Worm (Caenorhabditis elegans): ENCODE results near the gene nlp-34.

DNA sequence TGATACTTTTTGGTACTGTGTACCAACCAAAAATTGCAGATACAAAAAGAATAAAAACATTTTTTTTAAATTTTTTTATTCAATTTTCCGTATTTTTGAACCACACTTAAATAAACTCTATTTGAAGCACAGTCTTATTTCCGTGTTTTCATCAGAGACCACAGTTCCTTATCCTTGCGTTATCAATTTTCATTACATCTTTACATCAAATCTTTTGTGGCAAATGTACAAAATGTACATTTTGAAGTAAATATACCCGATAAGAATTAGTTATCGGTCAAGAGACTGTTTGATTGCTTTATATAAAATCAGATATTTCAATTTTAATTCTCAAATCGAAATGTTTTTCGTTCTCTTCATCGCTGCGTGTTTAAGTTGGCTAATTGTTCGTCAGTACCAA is 43.4 kb upstream of the nlp-34 start, which contains the start of gene cyp-35A3:
- TF ChIP-seq nhr-237 (tag; optimal IDR thresholded peaks at IDR 0.05) (no peak), lin-13 (tag; optimal IDR thresholded peaks at IDR 0.05) (no peak), blmp-1 (tag; optimal IDR thresholded peaks at IDR 0.05) (no peak), nhr-12 (tag; optimal IDR thresholded peaks at IDR 0.05) (no peak), sem-2 (GFP tag; optimal IDR thresholded peaks at IDR 0.05) (no peak), unc-120 (tag; optimal IDR thresholded peaks at IDR 0.05; ENCODE audit: poor library complexity, severe bottlenecking) (no peak)
